Worm (Caenorhabditis elegans): ENCODE data around the gene C08G5.7.

- TF ChIP-seq nhr-77 (tag; optimal IDR thresholded peaks at IDR 0.05) (no peak), alr-1 (tag; optimal IDR thresholded peaks at IDR 0.05) (no peak), snpc-4 (tag; optimal IDR thresholded peaks at IDR 0.05) (no peak), egl-27 (tag; optimal IDR thresholded peaks at IDR 0.05) (no peak), unc-39 (tag; optimal IDR thresholded peaks at IDR 0.05) (no peak), sma-3 (GFP tag; optimal IDR thresholded peaks at IDR 0.05) (no peak), F13H6.1 (tag; optimal IDR thresholded peaks at IDR 0.05) (peak; percentile 63), ama-1 (optimal IDR thresholded peaks at IDR 0.05) (no peak), peb-1 (tag; optimal IDR thresholded peaks at IDR 0.05) (no peak), fos-1 (tag; optimal IDR thresholded peaks at IDR 0.05) (no peak)
These were observed 2.2 kb downstream of the C08G5.7 start for ce11 chrII:762942-763341.
